Fruit fly (Drosophila melanogaster): Measurements from ENCODE around the gene eff.

- TF ChIP-seq insv (optimal IDR thresholded peaks at IDR 0.05) = no peak
- no peak for TF ChIP-seq h (optimal IDR thresholded peaks at IDR 0.05)
- no peak for TF ChIP-seq ttk (optimal IDR thresholded peaks at IDR 0.05)
- no peak for TF ChIP-seq Myc (optimal IDR thresholded peaks at IDR 0.05)
- TF ChIP-seq Sin3A (optimal IDR thresholded peaks at IDR 0.05) = no peak
Observed at dm6 chr3R:14775395-14775794, 34.3 kb upstream of the eff start.
